Fruit fly (Drosophila melanogaster): ENCODE measurements around the gene Ugt35B1.

Ugt35B1 gene

dm6 chr3R:11200042-11200884 lies 30.2 kb upstream of the Ugt35B1 start (continued):
- TF ChIP-seq CG17361 (GFP tag; IDR thresholded peaks at IDR 0.05) (0 out of 3 replicates have a peak, but pooled peaks have one; percentile 46), CG11456 (GFP tag; IDR thresholded peaks at IDR 0.05) (0 out of 3 replicates have a peak, but pooled peaks have one; percentile 36), unc-4 (GFP tag; IDR thresholded peaks at IDR 0.05; ENCODE audit: partially characterized antibody) (0 out of 2 replicates have a peak, but pooled peaks have one; percentile 15), Optix (GFP tag; IDR thresholded peaks at IDR 0.05) (no peak), bsh (GFP tag; optimal IDR thresholded peaks at IDR 0.05) (no peak), Vsx1 (GFP tag; optimal IDR thresholded peaks at IDR 0.05) (peak; percentile 41), CG1529 (GFP tag; optimal IDR thresholded peaks at IDR 0.05) (peak; percentile 27), Blimp-1 (GFP tag; optimal IDR thresholded peaks at IDR 0.05) (no peak), h (optimal IDR thresholded peaks at IDR 0.05) (no peak), Hr51 (GFP tag; optimal IDR thresholded peaks at IDR 0.05) (no peak), wek (GFP tag; optimal IDR thresholded peaks at IDR 0.05) (peak; percentile 9), so (GFP tag; IDR thresholded peaks at IDR 0.05) (no peak), yki (optimal IDR thresholded peaks at IDR 0.05) (no peak), Trl (optimal IDR thresholded peaks at IDR 0.05) (peak; percentile 41 to 84), Trl (GFP tag; optimal IDR thresholded peaks at IDR 0.05) (no peak), CG6175 (GFP tag; IDR thresholded peaks at IDR 0.05) (no peak), Pdp1 (GFP tag; optimal IDR thresholded peaks at IDR 0.05) (peak in 1 of 2 experiments; percentile 98), CG34376 (GFP tag; optimal IDR thresholded peaks at IDR 0.05) (peak; percentile 63), CG11695 (GFP tag; IDR thresholded peaks at IDR 0.05) (no peak), CG18476 (GFP tag; optimal IDR thresholded peaks at IDR 0.05) (no peak), CG11093 (GFP tag; IDR thresholded peaks at IDR 0.05) (no peak), tx (GFP tag; optimal IDR thresholded peaks at IDR 0.05) (no peak), exex (tag; optimal IDR thresholded peaks at IDR 0.05) (no peak), Hr3 (GFP tag; optimal IDR thresholded peaks at IDR 0.05) (no peak), CG17568 (GFP tag; optimal IDR thresholded peaks at IDR 0.05) (no peak), Max (GFP tag; optimal IDR thresholded peaks at IDR 0.05) (no peak), Jarid2 (GFP tag; optimal IDR thresholded peaks at IDR 0.05) (peak; percentile 35), cad (GFP tag; optimal IDR thresholded peaks at IDR 0.05) (no peak), CG12071 (GFP tag; optimal IDR thresholded peaks at IDR 0.05) (peak; percentile 2), MTF-1 (GFP tag; optimal IDR thresholded peaks at IDR 0.05; ENCODE audit: borderline replicate concordance) (no peak), CG17385 (GFP tag; optimal IDR thresholded peaks at IDR 0.05) (peak; percentile 41), CG34422 (GFP tag; IDR thresholded peaks at IDR 0.05) (peak; percentile 13; the same call in 1 of the 3 replicates), stc (GFP tag; IDR thresholded peaks at IDR 0.05) (0 out of 2 replicates have a peak, but pooled peaks have one; percentile 16), CG11247 (GFP tag; IDR thresholded peaks at IDR 0.05) (0 out of 2 replicates have a peak, but pooled peaks have one; percentile 23), chinmo (GFP tag; IDR thresholded peaks at IDR 0.05; ENCODE audit: partially characterized antibody) (0 out of 4 replicates have a peak, but pooled peaks have one; percentile 34), CG5245 (GFP tag; optimal IDR thresholded peaks at IDR 0.05) (no peak), ERR (GFP tag; optimal IDR thresholded peaks at IDR 0.05) (no peak), CG3726 (GFP tag; IDR thresholded peaks at IDR 0.05) (no peak), Med (GFP tag) (peak; percentile 57), CG4854 (GFP tag; optimal IDR thresholded peaks at IDR 0.05) (no peak), CG10959 (GFP tag; IDR thresholded peaks at IDR 0.05) (no peak), CG5953 (GFP tag; IDR thresholded peaks at IDR 0.05) (no peak), CG5180 (GFP tag; optimal IDR thresholded peaks at IDR 0.05) (no peak), sug (tag; optimal IDR thresholded peaks at IDR 0.05) (peak; percentile 85), Tbp (GFP tag; optimal IDR thresholded peaks at IDR 0.05) (no peak), CG4328 (GFP tag; optimal IDR thresholded peaks at IDR 0.05) (no peak), CG31365 (tag; optimal IDR thresholded peaks at IDR 0.05) (no peak), ems (GFP tag; optimal IDR thresholded peaks at IDR 0.05) (no peak), dmrt99B (tag; optimal IDR thresholded peaks at IDR 0.05) (no peak)
